Fruit fly (Drosophila melanogaster) whole organism, prepupa: ENCODE results near the gene CG43897.
A peak's percentile ranks its signal among the peaks of the same experiment; 100 is the strongest.

Experiments
- CG10631 ChIP-seq: fragments of 200-800 bp; sonication (Bioruptor generic); optimal IDR thresholded peaks from 2 replicates; lab custom pipeline; 2016; ENCODE audit warnings: missing biosample characterization, missing genetic modification characterization
- CG10669 ChIP-seq: fragments of 200-800 bp; sonication (Bioruptor generic); optimal IDR thresholded peaks from 3 replicates; lab custom pipeline; 2018; ENCODE audit warnings: missing biosample characterization, mild to moderate bottlenecking, missing genetic modification characterization, moderate library complexity
- CG11294 ChIP-seq: fragments of 200-800 bp; sonication (Bioruptor generic); IDR thresholded peaks from 2 replicates; pipeline ENCODE4 v1.3.6; 2022; ENCODE audit warnings: missing biosample characterization, missing genetic modification characterization
- CG11762 ChIP-seq: fragments of 200-800 bp; sonication (Bioruptor generic); optimal IDR thresholded peaks from 3 replicates; lab custom pipeline; 2016; ENCODE audit warnings: missing biosample characterization, missing genetic modification characterization; ENCODE audit not compliant: insufficient read depth
- CG11902 ChIP-seq: fragments of 200-800 bp; sonication (Bioruptor generic); optimal IDR thresholded peaks from 3 replicates; lab custom pipeline; 2016; ENCODE audit warnings: missing biosample characterization, missing genetic modification characterization
- CG15336 ChIP-seq: fragments of 200-800 bp; sonication (Bioruptor generic); IDR thresholded peaks from 2 replicates; pipeline ENCODE4 v1.3.6; 2022; ENCODE audit warnings: missing biosample characterization, missing genetic modification characterization
- CG1621 ChIP-seq: fragments of 200-800 bp; sonication (Bioruptor generic); optimal IDR thresholded peaks from 3 replicates; lab custom pipeline; 2018; ENCODE audit warnings: missing biosample characterization, mild to moderate bottlenecking, missing genetic modification characterization
- CG16779 ChIP-seq: fragments of 200-800 bp; sonication (Bioruptor generic); optimal IDR thresholded peaks from 3 replicates; lab custom pipeline; 2017; ENCODE audit warnings: missing biosample characterization, mild to moderate bottlenecking, missing genetic modification characterization
- CG31627 ChIP-seq: fragments of 200-800 bp; sonication (Bioruptor generic); optimal IDR thresholded peaks from 3 replicates; lab custom pipeline; 2016; ENCODE audit warnings: missing biosample characterization, missing genetic modification characterization
- CG3919 ChIP-seq: fragments of 200-800 bp; sonication (Bioruptor generic); optimal IDR thresholded peaks from 3 replicates; lab custom pipeline; 2016; ENCODE audit warnings: missing biosample characterization, missing genetic modification characterization
- CG4318 ChIP-seq: fragments of 200-800 bp; sonication (Bioruptor generic); optimal IDR thresholded peaks from 3 replicates; lab custom pipeline; 2017; ENCODE audit warnings: missing biosample characterization, mild to moderate bottlenecking, missing genetic modification characterization
- CG6163 ChIP-seq: fragments of 200-800 bp; sonication (Bioruptor generic); IDR thresholded peaks from 3 replicates; pipeline ENCODE4 v1.3.6; 2022; ENCODE audit warnings: missing biosample characterization, missing genetic modification characterization
- CG6276 ChIP-seq: fragments of 200-800 bp; sonication (Bioruptor generic); optimal IDR thresholded peaks from 2 replicates; lab custom pipeline; 2017; ENCODE audit warnings: missing biosample characterization, mild to moderate bottlenecking, missing genetic modification characterization
- CG6792 ChIP-seq: fragments of 200-800 bp; sonication (Bioruptor generic); optimal IDR thresholded peaks from 3 replicates; lab custom pipeline; 2016; ENCODE audit warnings: missing biosample characterization, missing genetic modification characterization
- CG6808 ChIP-seq: fragments of 200-800 bp; sonication (Bioruptor generic); optimal IDR thresholded peaks from 3 replicates; lab custom pipeline; 2017; ENCODE audit warnings: missing biosample characterization, missing genetic modification characterization, mild to moderate bottlenecking, moderate library complexity, missing genetic modification reagents
- CG6854 ChIP-seq: fragments of 200-800 bp; sonication (Bioruptor generic); optimal IDR thresholded peaks from 2 replicates; lab custom pipeline; 2017; ENCODE audit warnings: missing biosample characterization, mild to moderate bottlenecking, missing genetic modification characterization
- CG7368 ChIP-seq: fragments of 200-800 bp; sonication (Bioruptor generic); optimal IDR thresholded peaks from 3 replicates; lab custom pipeline; 2016; ENCODE audit warnings: missing biosample characterization, missing genetic modification characterization
- CG8119 ChIP-seq: fragments of 200-800 bp; sonication (Bioruptor generic); IDR thresholded peaks from 3 replicates; pipeline ENCODE4 v1.3.6; 2022; ENCODE audit warnings: missing biosample characterization, missing genetic modification characterization
- CG8632 ChIP-seq: fragments of 200-800 bp; sonication (Bioruptor generic); optimal IDR thresholded peaks from 3 replicates; lab custom pipeline; 2016; ENCODE audit warnings: missing biosample characterization, missing genetic modification characterization
- Eip75B ChIP-seq: fragments of 200-800 bp; sonication (Bioruptor generic); optimal IDR thresholded peaks from 3 replicates; lab custom pipeline; 2016; ENCODE audit warnings: missing biosample characterization, missing genetic modification characterization
- Eip78C ChIP-seq: fragments of 200-800 bp; sonication (Bioruptor generic); peaks from one replicate; lab custom pipeline; 2016; ENCODE audit warnings: missing biosample characterization, missing genetic modification characterization
- Eip93F ChIP-seq: fragments of 200-800 bp; sonication (Bioruptor generic); optimal IDR thresholded peaks from 2 replicates; lab custom pipeline; 2016; ENCODE audit warnings: missing biosample characterization, mild to moderate bottlenecking, missing genetic modification characterization
- Hr4 ChIP-seq: fragments of 200-800 bp; sonication (Bioruptor generic); optimal IDR thresholded peaks from 3 replicates; lab custom pipeline; 2016; ENCODE audit warnings: missing biosample characterization, missing genetic modification characterization
- Lpt ChIP-seq: fragments of 200-800 bp; sonication (Bioruptor generic); optimal IDR thresholded peaks from 3 replicates; lab custom pipeline; 2016; ENCODE audit warnings: missing biosample characterization, missing genetic modification characterization
- OdsH ChIP-seq: fragments of 200-800 bp; sonication (Bioruptor generic); optimal IDR thresholded peaks from 3 replicates; lab custom pipeline; 2016; ENCODE audit warnings: missing biosample characterization, missing genetic modification characterization
- Sox102F ChIP-seq: fragments of 200-800 bp; sonication (Bioruptor generic); optimal IDR thresholded peaks from 2 replicates; lab custom pipeline; 2016; ENCODE audit warnings: missing biosample characterization, mild to moderate bottlenecking, missing genetic modification characterization
- Sox15 ChIP-seq: fragments of 200-800 bp; sonication (Bioruptor generic); optimal IDR thresholded peaks from 3 replicates; lab custom pipeline; 2016; ENCODE audit warnings: missing biosample characterization, missing genetic modification characterization
- achi ChIP-seq: fragments of 200-800 bp; sonication (Bioruptor generic); optimal IDR thresholded peaks from 3 replicates; lab custom pipeline; 2016; ENCODE audit warnings: missing biosample characterization, missing genetic modification characterization
- acj6 ChIP-seq: fragments of 200-800 bp; sonication (Bioruptor generic); optimal IDR thresholded peaks from 3 replicates; lab custom pipeline; 2016; ENCODE audit warnings: missing biosample characterization, missing genetic modification characterization
- cyc ChIP-seq: fragments of 200-800 bp; sonication (Bioruptor generic); optimal IDR thresholded peaks from 3 replicates; lab custom pipeline; 2016; ENCODE audit warnings: missing biosample characterization, missing genetic modification characterization
- dsx ChIP-seq: fragments of 200-800 bp; optimal IDR thresholded peaks from 3 replicates; lab custom pipeline; 2019; ENCODE audit warnings: missing biosample characterization, mild to moderate bottlenecking, missing genetic modification characterization, moderate library complexity; ENCODE audit not compliant: poor library complexity, severe bottlenecking
- eg ChIP-seq: fragments of 200-800 bp; sonication (Bioruptor generic); IDR thresholded peaks from 3 replicates; pipeline ENCODE4 v1.3.6; 2022; ENCODE audit warnings: missing biosample characterization, missing genetic modification characterization
- esn ChIP-seq: fragments of 200-800 bp; sonication (Bioruptor generic); optimal IDR thresholded peaks from 2 replicates; lab custom pipeline; 2016; ENCODE audit warnings: missing biosample characterization, mild to moderate bottlenecking, missing genetic modification characterization, moderate library complexity
- fd85E ChIP-seq: fragments of 200-800 bp; sonication (Bioruptor generic); optimal IDR thresholded peaks from 3 replicates; lab custom pipeline; 2016; ENCODE audit warnings: missing biosample characterization, missing genetic modification characterization
- fkh ChIP-seq: fragments of 200-800 bp; sonication (Bioruptor generic); optimal IDR thresholded peaks from 3 replicates; lab custom pipeline; 2017; ENCODE audit warnings: missing biosample characterization, mild to moderate bottlenecking, missing genetic modification characterization, moderate library complexity
- net ChIP-seq: fragments of 200-800 bp; sonication (Bioruptor generic); optimal IDR thresholded peaks from 3 replicates; lab custom pipeline; 2016; ENCODE audit warnings: missing biosample characterization, missing genetic modification characterization
- pdm3 ChIP-seq: fragments of 200-800 bp; sonication (Bioruptor generic); optimal IDR thresholded peaks from 3 replicates; lab custom pipeline; 2016; ENCODE audit warnings: missing biosample characterization, missing genetic modification characterization
- salr ChIP-seq, 2 experiments: fragments of 200-800 bp; sonication (Bioruptor generic); optimal IDR thresholded peaks; 3 replicates each; lab custom pipeline; 2016 to 2018; ENCODE audit warnings: missing biosample characterization in 2 of 2, missing genetic modification characterization in 2 of 2, mild to moderate bottlenecking in 1 of 2
- spab ChIP-seq: fragments of 200-800 bp; sonication (Bioruptor generic); optimal IDR thresholded peaks from 2 replicates; lab custom pipeline; 2017; ENCODE audit warnings: missing biosample characterization, mild to moderate bottlenecking, missing genetic modification characterization, missing genetic modification reagents
- ss ChIP-seq, 2 experiments: fragments of 200-800 bp; sonication (Bioruptor generic); optimal IDR thresholded peaks; 2 replicates in 1 of 2; 3 replicates in 1 of 2; lab custom pipeline; 2017 to 2018; ENCODE audit warnings: mild to moderate bottlenecking in 2 of 2, missing biosample characterization in 2 of 2, missing genetic modification characterization in 2 of 2, moderate library complexity in 1 of 2
- topi ChIP-seq: fragments of 200-800 bp; sonication (Bioruptor generic); optimal IDR thresholded peaks from 3 replicates; lab custom pipeline; 2016; ENCODE audit warnings: missing biosample characterization, missing genetic modification characterization
- vri ChIP-seq: fragments of 200-800 bp; sonication (Bioruptor generic); optimal IDR thresholded peaks from 3 replicates; lab custom pipeline; 2016; ENCODE audit warnings: missing biosample characterization, mild to moderate bottlenecking, missing genetic modification characterization

The CG43897 gene

DNA sequence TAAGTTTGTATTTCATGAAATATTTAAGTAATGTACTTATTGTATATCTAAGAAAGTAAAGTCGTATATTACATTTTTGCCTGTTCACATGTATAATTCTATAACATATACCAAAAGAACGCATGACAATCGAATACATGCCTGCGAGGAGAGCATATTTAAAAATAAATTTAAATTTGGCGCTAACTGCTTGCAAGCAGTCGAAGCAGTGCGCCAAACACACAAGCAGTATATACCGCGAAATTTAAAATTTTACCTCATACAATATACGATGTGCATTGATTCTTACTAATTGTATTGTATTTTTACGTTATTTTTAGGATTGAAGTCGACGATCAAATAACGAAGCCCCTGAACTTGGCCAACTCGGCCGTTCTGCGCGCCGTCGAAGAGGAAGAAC lies 10.6 kb downstream of the CG43897 start:
- TF ChIP-seq CG3919 (GFP tag; lab: Kevin White, UChicago) = no peak

DNA sequence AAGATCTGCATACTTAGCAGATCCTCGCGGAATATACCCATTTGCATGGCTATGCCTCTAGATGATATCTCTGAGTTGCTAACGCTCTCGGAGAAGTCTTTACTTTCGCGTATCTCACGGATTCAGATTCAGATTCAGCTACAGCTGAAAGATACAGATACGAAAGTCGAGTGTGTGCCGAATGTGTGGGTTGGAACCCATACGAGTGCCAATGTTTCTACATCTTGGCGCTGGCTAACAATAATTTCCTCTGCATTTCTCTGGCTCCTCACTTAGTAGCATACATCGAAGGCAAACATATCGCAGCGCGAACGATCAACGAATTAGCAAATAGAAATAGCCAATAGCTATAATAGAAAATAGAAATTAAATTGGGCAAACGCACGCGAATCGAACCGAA lies 15.5 kb downstream of the CG43897 start:
- no peak for TF ChIP-seq OdsH (GFP tag; lab: Kevin White, UChicago)
- TF ChIP-seq Sox102F = no peak
- no peak for TF ChIP-seq cyc (GFP tag; lab: Kevin White, UChicago)
- TF ChIP-seq CG10669 = no peak
- no peak for TF ChIP-seq net
- no peak for TF ChIP-seq CG15336 (GFP tag; lab: Robert Waterston, UW)
- no peak for TF ChIP-seq topi (GFP tag; lab: Kevin White, UChicago)
- TF ChIP-seq CG16779 = no peak
- TF ChIP-seq vri (GFP tag; lab: Kevin White, UChicago) = no peak
- TF ChIP-seq CG6792 (GFP tag; lab: Kevin White, UChicago) = no peak
- no peak for TF ChIP-seq CG31627 (GFP tag; lab: Kevin White, UChicago)
- no peak for TF ChIP-seq CG4318 (GFP tag; lab: Kevin White, UChicago)
- no peak for TF ChIP-seq esn (GFP tag; lab: Kevin White, UChicago)

DNA sequence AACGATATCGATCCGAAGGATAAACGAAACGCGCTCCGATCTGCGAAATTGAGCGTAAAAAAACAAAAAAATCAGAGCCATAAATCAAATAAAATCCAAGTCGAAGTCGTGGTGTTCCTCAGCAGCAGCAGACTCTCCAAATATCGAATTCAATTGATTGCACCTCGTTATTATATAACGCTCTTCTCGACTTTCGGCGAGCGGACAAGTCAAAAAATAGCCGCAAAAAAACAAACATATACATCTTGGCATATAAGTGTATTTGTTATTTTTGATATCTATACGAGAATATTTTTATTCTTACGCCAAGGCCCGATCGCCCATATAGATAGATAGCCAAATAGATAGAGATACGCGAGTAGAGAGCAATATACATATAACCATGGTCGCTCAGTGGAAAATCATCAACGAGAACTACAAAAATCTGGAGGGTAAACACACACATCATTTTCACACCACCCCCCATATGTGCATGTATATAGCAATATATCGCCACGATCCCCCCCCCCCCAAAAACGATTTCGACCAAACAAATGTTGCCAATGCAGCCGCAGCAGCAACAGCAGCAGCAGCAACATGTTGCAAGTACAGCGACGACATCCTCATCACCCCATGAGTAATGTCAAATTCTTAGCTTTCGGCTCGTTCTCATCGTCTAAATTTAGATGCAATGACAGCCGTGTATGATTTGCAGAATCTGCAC lies 16.1 kb downstream of the CG43897 start:
- TF ChIP-seq CG11902 (GFP tag; lab: Kevin White, UChicago) = no peak
- no peak for TF ChIP-seq CG8632 (GFP tag; lab: Kevin White, UChicago)
- no peak for TF ChIP-seq CG1621
- TF ChIP-seq CG6276 (GFP tag; lab: Kevin White, UChicago) = no peak
- no peak for TF ChIP-seq CG11294
- no peak for TF ChIP-seq eg (GFP tag; lab: Robert Waterston, UW)
- TF ChIP-seq Eip78C = no peak
- no peak for TF ChIP-seq Eip93F
- no peak for TF ChIP-seq Sox102F
- no peak for TF ChIP-seq fkh
- TF ChIP-seq CG10631 (GFP tag; lab: Kevin White, UChicago) = no peak
- no peak for TF ChIP-seq CG6808 (GFP tag; lab: Kevin White, UChicago)

DNA sequence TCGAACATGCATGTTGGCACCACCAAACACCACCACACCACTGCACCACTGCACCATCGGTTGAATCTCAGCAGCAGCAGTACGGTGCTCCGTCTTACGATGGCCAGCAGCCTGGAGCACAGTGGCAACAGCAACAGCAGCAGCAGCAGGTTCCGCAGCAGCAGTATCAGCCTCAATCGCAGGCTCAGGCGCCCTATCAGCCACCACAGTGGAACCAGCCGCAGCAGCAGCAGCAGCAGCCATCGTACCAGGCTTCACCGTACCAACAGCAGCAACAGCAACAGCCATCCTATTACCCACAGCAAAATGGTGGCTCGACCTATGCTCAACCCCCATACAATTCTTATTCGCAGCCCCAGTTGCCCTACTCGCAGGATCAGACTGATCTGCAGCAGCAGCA lies 18.5 kb downstream of the CG43897 start:
- TF ChIP-seq CG16779 (no peak), CG10631 (GFP tag; lab: Kevin White, UChicago) (no peak), CG11902 (GFP tag; lab: Kevin White, UChicago) (no peak), ss (GFP tag; optimal IDR thresholded peaks at IDR 0.05; lab: Kevin White, UChicago) (no peak), net (no peak), CG11762 (no peak), fd85E (GFP tag; lab: Kevin White, UChicago) (no peak), eg (GFP tag; lab: Robert Waterston, UW) (no peak), Hr4 (GFP tag; lab: Kevin White, UChicago) (no peak), spab (GFP tag; lab: Kevin White, UChicago) (no peak), CG7368 (GFP tag; lab: Kevin White, UChicago) (no peak), CG6276 (GFP tag; lab: Kevin White, UChicago) (no peak), CG8632 (GFP tag; lab: Kevin White, UChicago) (no peak), CG6163 (GFP tag; lab: Robert Waterston, UW) (no peak), esn (GFP tag; lab: Kevin White, UChicago) (no peak), CG10669 (no peak), fkh (no peak)

DNA sequence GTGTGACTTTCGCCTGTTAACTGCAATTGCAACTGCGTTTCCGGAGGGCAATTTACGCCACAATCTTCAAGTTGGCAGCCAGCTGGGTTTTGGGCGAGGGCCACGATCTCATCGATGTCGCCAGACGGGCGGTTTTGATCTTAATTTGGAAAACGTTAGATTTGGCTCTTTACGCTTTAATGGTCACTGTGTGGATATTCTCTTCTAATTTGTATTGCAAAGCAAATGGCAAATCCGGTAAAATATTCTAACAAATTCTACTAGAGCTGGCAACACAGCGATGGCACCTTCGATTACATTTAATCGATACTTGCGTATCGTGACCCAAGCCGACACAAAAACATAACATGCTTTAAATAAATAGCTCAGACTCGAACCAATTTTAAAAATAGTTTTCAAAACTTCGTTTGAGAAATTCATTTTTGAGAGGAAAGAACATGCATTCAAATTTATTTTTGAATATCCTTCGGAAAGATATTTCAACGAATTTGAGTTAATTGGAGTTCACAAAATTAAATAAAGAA lies 22.9 kb downstream of the CG43897 start, which contains the start of gene I-2:
Gene I-2 (minus strand): TSS at position 282 of the 524 bp plus-strand sequence.
- TF ChIP-seq pdm3 (GFP tag; lab: Kevin White, UChicago) = no peak
- no peak for TF ChIP-seq salr (GFP tag; optimal IDR thresholded peaks at IDR 0.05; lab: Kevin White, UChicago)
- no peak for TF ChIP-seq achi
- TF ChIP-seq dsx (GFP tag; lab: Kevin White, UChicago) = no peak
- TF ChIP-seq CG11902 (GFP tag; lab: Kevin White, UChicago) = no peak
- no peak for TF ChIP-seq CG6808 (GFP tag; lab: Kevin White, UChicago)
- no peak for TF ChIP-seq Sox15 (GFP tag; lab: Kevin White, UChicago)
- peak; percentile 16 for TF ChIP-seq CG3919 (GFP tag; lab: Kevin White, UChicago)
- TF ChIP-seq CG15336 (GFP tag; lab: Robert Waterston, UW) = 0 out of 2 replicates have a peak, but pooled peaks have one; percentile 8
- no peak for TF ChIP-seq acj6
- TF ChIP-seq Eip75B = no peak
- TF ChIP-seq cyc (GFP tag; lab: Kevin White, UChicago) = no peak
- no peak for TF ChIP-seq CG6792 (GFP tag; lab: Kevin White, UChicago)
- TF ChIP-seq CG8119 = no peak
- TF ChIP-seq CG8632 (GFP tag; lab: Kevin White, UChicago) = no peak
- TF ChIP-seq topi (GFP tag; lab: Kevin White, UChicago) = no peak
- no peak for TF ChIP-seq Lpt (GFP tag; lab: Kevin White, UChicago)
- no peak for TF ChIP-seq CG6854 (GFP tag; lab: Kevin White, UChicago)
- TF ChIP-seq CG11762 = no peak
